Fruit fly (Drosophila melanogaster) whole organism, embryonic: ENCODE data around the gene Slh.
A peak's percentile ranks its signal among the peaks of the same experiment; 100 is the strongest.

ENCODE experiments used
- Aef1 ChIP-seq: fragments of 200-800 bp; sonication (Bioruptor generic); IDR thresholded peaks from 3 replicates; pipeline ENCODE4 v1.3.6; 2022; ENCODE audit warnings: missing biosample characterization, missing genetic modification characterization
- Antp ChIP-seq: fragments of 200-800 bp; sonication (Bioruptor generic); optimal IDR thresholded peaks from 3 replicates; lab custom pipeline; 2016; ENCODE audit warnings: missing biosample characterization, missing genetic modification characterization
- Atf6 ChIP-seq: fragments of 200-800 bp; sonication (Bioruptor generic); IDR thresholded peaks from 2 replicates; pipeline ENCODE4 v1.3.6; 2022; ENCODE audit warnings: missing biosample characterization, missing genetic modification characterization
- B-H2 ChIP-seq: fragments of 200-800 bp; sonication (Bioruptor generic); optimal IDR thresholded peaks from 2 replicates; lab custom pipeline; 2018; ENCODE audit warnings: missing biosample characterization, mild to moderate bottlenecking, missing genetic modification characterization
- Bteb2 ChIP-seq: fragments of 200-800 bp; sonication (Bioruptor generic); optimal IDR thresholded peaks from 2 replicates; lab custom pipeline; 2016; ENCODE audit warnings: missing biosample characterization, missing genetic modification characterization
- CG11695 ChIP-seq: fragments of 200-800 bp; sonication (Bioruptor generic); IDR thresholded peaks from 3 replicates; pipeline ENCODE4 v1.3.6; 2022; ENCODE audit warnings: missing biosample characterization, missing genetic modification characterization
- CG12071 ChIP-seq: fragments of 200-800 bp; sonication (Bioruptor generic); optimal IDR thresholded peaks from 3 replicates; lab custom pipeline; 2018; ENCODE audit warnings: missing biosample characterization, mild to moderate bottlenecking, missing genetic modification characterization
- CG12104 ChIP-seq: fragments of 200-800 bp; sonication (Bioruptor generic); optimal IDR thresholded peaks from 3 replicates; lab custom pipeline; 2016; ENCODE audit warnings: missing biosample characterization, missing genetic modification characterization
- CG12391 ChIP-seq: fragments of 200-800 bp; sonication (Bioruptor generic); optimal IDR thresholded peaks from 3 replicates; lab custom pipeline; 2018; ENCODE audit warnings: missing biosample characterization, mild to moderate bottlenecking, missing genetic modification characterization, moderate library complexity
- CG14014 ChIP-seq: fragments of 200-800 bp; sonication (Bioruptor generic); IDR thresholded peaks from 2 replicates; pipeline ENCODE4 v1.3.6; 2022; ENCODE audit warnings: missing biosample characterization, missing genetic modification characterization
- CG15696 ChIP-seq: fragments of 200-800 bp; sonication (Bioruptor generic); optimal IDR thresholded peaks from 2 replicates; lab custom pipeline; 2019; ENCODE audit warnings: missing biosample characterization, mild to moderate bottlenecking, missing genetic modification characterization, moderate library complexity
- CG1602 ChIP-seq: fragments of 200-800 bp; sonication (Bioruptor generic); optimal IDR thresholded peaks from 3 replicates; lab custom pipeline; 2016; ENCODE audit warnings: missing biosample characterization, missing genetic modification characterization
- CG17328 ChIP-seq: fragments of 200-800 bp; sonication (Bioruptor generic); IDR thresholded peaks from 2 replicates; pipeline ENCODE4 v1.3.6; 2022; ENCODE audit warnings: missing biosample characterization, missing genetic modification characterization
- CG17385 ChIP-seq: fragments of 200-800 bp; sonication (Bioruptor generic); optimal IDR thresholded peaks from 3 replicates; lab custom pipeline; 2018; ENCODE audit warnings: missing biosample characterization, mild to moderate bottlenecking, missing genetic modification characterization
- CG30403 ChIP-seq: fragments of 200-800 bp; sonication (Bioruptor generic); optimal IDR thresholded peaks from 3 replicates; lab custom pipeline; 2016; ENCODE audit warnings: missing biosample characterization, missing genetic modification characterization
- CG31388 ChIP-seq: fragments of 200-800 bp; sonication (Bioruptor generic); optimal IDR thresholded peaks from 2 replicates; lab custom pipeline; 2016; ENCODE audit warnings: missing biosample characterization, missing genetic modification characterization
- CG3281 ChIP-seq: fragments of 200-800 bp; sonication (Bioruptor generic); optimal IDR thresholded peaks from 3 replicates; lab custom pipeline; 2017; ENCODE audit warnings: missing biosample characterization, mild to moderate bottlenecking, missing genetic modification characterization
- CG34376 ChIP-seq: fragments of 200-800 bp; sonication (Bioruptor generic); optimal IDR thresholded peaks from 2 replicates; lab custom pipeline; 2018; ENCODE audit warnings: missing biosample characterization, mild to moderate bottlenecking, missing genetic modification characterization
- CG4282 ChIP-seq: fragments of 200-800 bp; sonication (Bioruptor generic); optimal IDR thresholded peaks from 2 replicates; lab custom pipeline; 2016; ENCODE audit warnings: missing biosample characterization, missing genetic modification characterization
- CG6689 ChIP-seq: fragments of 200-800 bp; sonication (Bioruptor generic); IDR thresholded peaks from 2 replicates; pipeline ENCODE4 v1.3.6; 2022; ENCODE audit warnings: missing biosample characterization, missing genetic modification characterization
- Doc3 ChIP-seq: fragments of 200-800 bp; sonication (Bioruptor generic); IDR thresholded peaks from 3 replicates; pipeline ENCODE4 v1.3.6; 2022; ENCODE audit warnings: missing biosample characterization, missing genetic modification characterization; ENCODE audit not compliant: partially characterized antibody
- Ets65A ChIP-seq: fragments of 200-800 bp; sonication (Bioruptor generic); peaks from one replicate; lab custom pipeline; 2016; ENCODE audit warnings: missing biosample characterization, missing genetic modification characterization
- Fer1 ChIP-seq: fragments of 200-800 bp; sonication (Bioruptor generic); optimal IDR thresholded peaks from 2 replicates; lab custom pipeline; 2017; ENCODE audit warnings: missing biosample characterization, mild to moderate bottlenecking, missing genetic modification characterization
- HLH3B ChIP-seq: fragments of 200-800 bp; sonication (Bioruptor generic); IDR thresholded peaks from 2 replicates; pipeline ENCODE4 v1.3.6; 2022; ENCODE audit warnings: missing biosample characterization, missing genetic modification characterization
- Hmr ChIP-seq: fragments of 200-800 bp; sonication (Bioruptor generic); optimal IDR thresholded peaks from 3 replicates; lab custom pipeline; 2017; ENCODE audit warnings: mild to moderate bottlenecking, missing biosample characterization, missing genetic modification reagents, missing genetic modification characterization
- Hr51 ChIP-seq, 2 experiments: fragments of 200-800 bp; sonication (Bioruptor generic); optimal IDR thresholded peaks; 2 replicates in 1 of 2; 3 replicates in 1 of 2; lab custom pipeline; 2016 to 2018; ENCODE audit warnings: missing biosample characterization in 2 of 2, missing genetic modification characterization in 2 of 2, mild to moderate bottlenecking in 1 of 2, moderate library complexity in 1 of 2
- Hsf ChIP-seq: fragments of 200-800 bp; sonication (Bioruptor generic); optimal IDR thresholded peaks from 3 replicates; lab custom pipeline; 2016; ENCODE audit warnings: missing biosample characterization, missing genetic modification characterization
- Poxn ChIP-seq: fragments of 200-800 bp; sonication (Bioruptor generic); IDR thresholded peaks from 2 replicates; pipeline ENCODE4 v1.3.6; 2022; ENCODE audit warnings: missing biosample characterization, missing genetic modification characterization
- Six4 ChIP-seq: fragments of 200-800 bp; sonication (Bioruptor generic); optimal IDR thresholded peaks from 2 replicates; lab custom pipeline; 2016; ENCODE audit warnings: missing biosample characterization, missing genetic modification characterization
- Sox102F ChIP-seq: fragments of 200-800 bp; sonication (Bioruptor generic); optimal IDR thresholded peaks from 2 replicates; lab custom pipeline; 2018; ENCODE audit warnings: missing biosample characterization, mild to moderate bottlenecking, missing genetic modification characterization, moderate library complexity
- Tbp ChIP-seq: fragments of >200 bp; optimal IDR thresholded peaks from 2 replicates; lab custom pipeline; 2018; ENCODE audit warnings: missing biosample characterization, missing genetic modification characterization
- Xbp1 ChIP-seq: fragments of 200-800 bp; sonication (Bioruptor generic); optimal IDR thresholded peaks from 3 replicates; lab custom pipeline; 2016; ENCODE audit warnings: missing biosample characterization, mild to moderate bottlenecking, missing genetic modification characterization
- chn ChIP-seq: fragments of 200-800 bp; sonication (Bioruptor generic); optimal IDR thresholded peaks from 2 replicates; lab custom pipeline; 2016; ENCODE audit warnings: missing biosample characterization, missing genetic modification characterization
- crol ChIP-seq: fragments of 200-800 bp; sonication (Bioruptor generic); IDR thresholded peaks from 2 replicates; pipeline ENCODE4 v1.3.6; 2022; ENCODE audit warnings: missing biosample characterization, missing genetic modification characterization
- crp ChIP-seq, 2 experiments: fragments of 200-800 bp; sonication (Bioruptor generic); optimal IDR thresholded peaks; 2 replicates in 1 of 2; 3 replicates in 1 of 2; lab custom pipeline; 2017; ENCODE audit warnings: missing biosample characterization in 2 of 2, missing genetic modification characterization in 2 of 2, mild to moderate bottlenecking in 1 of 2, moderate library complexity in 1 of 2
- cwo ChIP-seq: fragments of 200-800 bp; sonication (Bioruptor generic); optimal IDR thresholded peaks from 3 replicates; lab custom pipeline; 2017; ENCODE audit warnings: missing biosample characterization, missing genetic modification characterization, mild to moderate bottlenecking, moderate library complexity, missing genetic modification reagents
- dmrt99B ChIP-seq: fragments of 200-800 bp; sonication (Bioruptor generic); optimal IDR thresholded peaks from 2 replicates; lab custom pipeline; 2018; ENCODE audit warnings: missing biosample characterization, mild to moderate bottlenecking, missing genetic modification characterization, moderate library complexity
- fd96Cb ChIP-seq: fragments of 200-800 bp; sonication (Bioruptor generic); optimal IDR thresholded peaks from 2 replicates; lab custom pipeline; 2018; ENCODE audit warnings: missing biosample characterization, mild to moderate bottlenecking, missing genetic modification characterization, moderate library complexity
- fru ChIP-seq: fragments of >200 bp; optimal IDR thresholded peaks from 2 replicates; lab custom pipeline; 2017
- gem ChIP-seq: fragments of 200-800 bp; sonication (Bioruptor generic); optimal IDR thresholded peaks from 2 replicates; lab custom pipeline; 2019; ENCODE audit warnings: missing biosample characterization, mild to moderate bottlenecking, missing genetic modification characterization, moderate library complexity
- hbn ChIP-seq: fragments of 200-800 bp; sonication (Bioruptor generic); IDR thresholded peaks from 2 replicates; pipeline ENCODE4 v1.3.6; 2022; ENCODE audit warnings: missing biosample characterization, missing genetic modification characterization; ENCODE audit not compliant: partially characterized antibody
- mam ChIP-seq: fragments of 200-800 bp; sonication (Bioruptor generic); optimal IDR thresholded peaks from 3 replicates; lab custom pipeline; 2016; ENCODE audit warnings: missing biosample characterization, missing genetic modification characterization
- peb ChIP-seq: fragments of 200-800 bp; sonication (Bioruptor generic); IDR thresholded peaks from 2 replicates; pipeline ENCODE4 v1.3.6; 2022; ENCODE audit warnings: missing biosample characterization, missing genetic modification characterization
- ranshi ChIP-seq: fragments of 200-800 bp; sonication (Bioruptor generic); IDR thresholded peaks from 2 replicates; pipeline ENCODE4 v1.3.6; 2022; ENCODE audit warnings: missing biosample characterization, missing genetic modification characterization
- scrt ChIP-seq: fragments of 200-800 bp; sonication (Bioruptor generic); optimal IDR thresholded peaks from 2 replicates; lab custom pipeline; 2018; ENCODE audit warnings: missing biosample characterization, mild to moderate bottlenecking, missing genetic modification characterization, moderate library complexity
- seq ChIP-seq: fragments of 200-800 bp; sonication (Bioruptor generic); IDR thresholded peaks from 2 replicates; pipeline ENCODE4 v1.3.6; 2022; ENCODE audit warnings: missing biosample characterization, missing genetic modification characterization
- sisA ChIP-seq: fragments of 200-800 bp; sonication (Bioruptor generic); IDR thresholded peaks from 2 replicates; pipeline ENCODE4 v1.3.6; 2022; ENCODE audit warnings: missing biosample characterization, missing genetic modification characterization
- tgo ChIP-seq: fragments of 200-800 bp; sonication (Bioruptor generic); IDR thresholded peaks from 3 replicates; pipeline ENCODE4 v1.3.6; 2022; ENCODE audit warnings: missing biosample characterization, missing genetic modification characterization
- tin ChIP-seq: fragments of 200-800 bp; sonication (Bioruptor generic); optimal IDR thresholded peaks from 3 replicates; lab custom pipeline; 2016; ENCODE audit warnings: missing biosample characterization, missing genetic modification characterization
- ttk ChIP-seq: fragments of 200-800 bp; sonication (Bioruptor generic); IDR thresholded peaks from 2 replicates; pipeline ENCODE4 v2.1.2; 2022; ENCODE audit warnings: missing biosample characterization, missing genetic modification characterization
- wek ChIP-seq: fragments of 200-800 bp; sonication (Bioruptor generic); optimal IDR thresholded peaks from 3 replicates; lab custom pipeline; 2018; ENCODE audit warnings: missing biosample characterization, mild to moderate bottlenecking, missing genetic modification characterization, moderate library complexity

Slh gene

DNA sequence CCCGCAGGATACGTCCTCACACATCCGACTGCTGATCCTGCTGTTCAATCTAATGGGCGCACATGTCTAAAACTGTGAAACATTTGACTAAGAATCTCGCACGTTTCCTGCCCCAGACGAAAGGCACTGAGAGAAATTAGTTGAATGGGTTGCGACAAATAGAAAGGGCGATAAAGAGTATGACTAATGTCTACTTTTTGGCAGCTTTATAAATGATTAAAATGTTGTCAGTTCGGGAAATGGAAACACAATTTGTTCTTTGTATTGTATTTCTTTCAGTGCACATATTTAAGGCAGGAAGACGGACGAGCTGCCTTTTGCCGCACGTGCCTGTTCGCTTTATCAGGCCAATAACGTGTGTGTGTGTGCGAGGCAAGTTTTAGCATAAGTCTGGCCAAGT lies 35.6 kb upstream of the Slh start (continued):
- TF ChIP-seq CG12391 (tag; lab: Kevin White, UChicago) (peak; percentile 7), Xbp1 (GFP tag; lab: Kevin White, UChicago) (peak; percentile 32), Sox102F (GFP tag; lab: Kevin White, UChicago) (peak; percentile 23), tin (GFP tag; lab: Kevin White, UChicago) (peak; percentile 10), Doc3 (no peak), Antp (GFP tag; lab: Kevin White, UChicago) (peak; percentile 41), CG34376 (GFP tag; lab: Kevin White, UChicago) (no peak), CG11695 (0 out of 3 replicates have a peak, but pooled peaks have one; percentile 19), mam (peak; percentile 6), CG30403 (GFP tag; lab: Kevin White, UChicago) (peak; percentile 19), CG31388 (GFP tag; lab: Kevin White, UChicago) (no peak), scrt (peak; percentile 8), B-H2 (GFP tag; lab: Kevin White, UChicago) (no peak), Fer1 (GFP tag; lab: Kevin White, UChicago) (peak; percentile 43), fru (lab: Kevin White, UChicago) (no peak), Tbp (GFP tag; lab: Kevin White, UChicago) (no peak), seq (GFP tag; lab: Robert Waterston, UW) (no peak), gem (tag; lab: Kevin White, UChicago) (peak; percentile 42), peb (GFP tag; lab: Robert Waterston, UW) (no peak), crp (GFP tag; optimal IDR thresholded peaks at IDR 0.05; lab: Kevin White, UChicago) (no peak), chn (GFP tag; lab: Kevin White, UChicago) (no peak), cwo (GFP tag; lab: Kevin White, UChicago) (peak; percentile 46), Ets65A (GFP tag; lab: Kevin White, UChicago) (peak; percentile 74), Bteb2 (GFP tag; lab: Kevin White, UChicago) (no peak), Atf6 (GFP tag; lab: Robert Waterston, UW) (0 out of 2 replicates have a peak, but pooled peaks have one; percentile 39), CG17328 (0 out of 2 replicates have a peak, but pooled peaks have one; percentile 18), ttk (GFP tag; lab: Robert Waterston, UW) (peak; percentile 12; the same call in 1 of the 2 replicates), tgo (peak; percentile 24; the same call in 1 of the 3 replicates), Poxn (GFP tag; lab: Robert Waterston, UW) (0 out of 2 replicates have a peak, but pooled peaks have one; percentile 7), CG17385 (GFP tag; lab: Kevin White, UChicago) (peak; percentile 2), CG6689 (GFP tag; lab: Robert Waterston, UW) (0 out of 2 replicates have a peak, but pooled peaks have one; percentile 8), Hr51 (GFP tag; optimal IDR thresholded peaks at IDR 0.05; lab: Kevin White, UChicago) (peak in 1 of 2 experiments; percentile 29), CG1602 (GFP tag; lab: Kevin White, UChicago) (no peak), dmrt99B (tag; lab: Kevin White, UChicago) (peak; percentile 67), sisA (GFP tag; lab: Robert Waterston, UW) (peak; percentile 38; the same call in 1 of the 2 replicates), ranshi (GFP tag; lab: Robert Waterston, UW) (0 out of 2 replicates have a peak, but pooled peaks have one; percentile 14), CG3281 (GFP tag; lab: Kevin White, UChicago) (peak; percentile 26), hbn (GFP tag; lab: Robert Waterston, UW) (no peak), CG12104 (no peak), Hmr (GFP tag; lab: Kevin White, UChicago) (peak; percentile 19), CG12071 (GFP tag; lab: Kevin White, UChicago) (peak; percentile 9), Hsf (GFP tag; lab: Kevin White, UChicago) (peak; percentile 10), HLH3B (GFP tag; lab: Robert Waterston, UW) (peak; percentile 34; the same call in 1 of the 2 replicates), CG14014 (GFP tag; lab: Robert Waterston, UW) (0 out of 2 replicates have a peak, but pooled peaks have one; percentile 38), fd96Cb (tag; lab: Kevin White, UChicago) (peak; percentile 13), CG4282 (GFP tag; lab: Kevin White, UChicago) (no peak), wek (GFP tag; lab: Kevin White, UChicago) (no peak), CG15696 (tag; lab: Kevin White, UChicago) (no peak), Aef1 (GFP tag; lab: Robert Waterston, UW) (0 out of 3 replicates have a peak, but pooled peaks have one; percentile 19), Six4 (no peak), crol (GFP tag; lab: Robert Waterston, UW) (no peak)
